Worm (Caenorhabditis elegans) whole organism, L3 larva: ENCODE results near the gene T01G5.8.

Source experiments
- lsy-12 ChIP-seq: sonication (generic microtip); optimal IDR thresholded peaks from 2 replicates; lab custom pipeline; 2016; ENCODE audit warnings: mild to moderate bottlenecking, missing genetic modification characterization, missing compliant biosample characterization
- nfya-1 ChIP-seq: sonication (generic microtip); optimal IDR thresholded peaks from 2 replicates; lab custom pipeline; 2017; ENCODE audit warnings: missing genetic modification characterization, mild to moderate bottlenecking, missing compliant biosample characterization, antibody characterized with exemption, moderate library complexity; ENCODE audit not compliant: insufficient read depth
- nhr-11 ChIP-seq: fragments of 150-350 bp; optimal IDR thresholded peaks from 2 replicates; lab custom pipeline; 2014; ENCODE audit warnings: missing biosample characterization, missing genetic modification characterization
- nhr-25 ChIP-seq: sonication (generic microtip); optimal IDR thresholded peaks from 2 replicates; lab custom pipeline; 2017; ENCODE audit warnings: missing biosample characterization, missing genetic modification characterization
- nhr-28 ChIP-seq: fragments of 150-350 bp; optimal IDR thresholded peaks from 2 replicates; lab custom pipeline; 2014; ENCODE audit warnings: missing biosample characterization, missing genetic modification characterization
- nhr-76 ChIP-seq: fragments of 150-350 bp; sonication (generic microtip); optimal IDR thresholded peaks from 5 replicates; lab custom pipeline; 2014; ENCODE audit warnings: missing biosample characterization, missing genetic modification characterization
- pqm-1 ChIP-seq: fragments of 150-350 bp; optimal IDR thresholded peaks from 2 replicates; lab custom pipeline; 2017; ENCODE audit warnings: missing biosample characterization, missing genetic modification characterization, inconsistent platforms
- unc-62 ChIP-seq: fragments of 150-350 bp; sonication (generic microtip); optimal IDR thresholded peaks from 4 replicates; lab custom pipeline; 2014; ENCODE audit warnings: missing biosample characterization, missing genetic modification reagents, missing genetic modification characterization

ce11 chrV:15082291-15082690, 33.8 kb upstream of the T01G5.8 start, which contains the start of the genes C01G10.10 and C01G10.9:
- peak; percentile 8 for TF ChIP-seq nhr-25 (tag; lab: Kevin White, UChicago)
- TF ChIP-seq nhr-28 (tag; lab: Kevin White, UChicago) = no peak
- peak; percentile 39 for TF ChIP-seq nfya-1 (tag; lab: Kevin White, UChicago)
- TF ChIP-seq nhr-11 (tag; lab: Kevin White, UChicago) = no peak
- no peak for TF ChIP-seq pqm-1 (tag; lab: Kevin White, UChicago)
- TF ChIP-seq unc-62 = no peak
- TF ChIP-seq lsy-12 (tag; lab: Kevin White, UChicago) = no peak
- no peak for TF ChIP-seq nhr-76
